Fruit fly (Drosophila melanogaster) whole organism, embryonic: ENCODE measurements around the gene RabX4.

Experiments used
- Atf-2 ChIP-seq: fragments of 200-800 bp; sonication (Bioruptor generic); optimal IDR thresholded peaks from 2 replicates; lab custom pipeline; 2016; ENCODE audit warnings: missing biosample characterization, missing genetic modification characterization
- Atf6 ChIP-seq: fragments of 200-800 bp; sonication (Bioruptor generic); IDR thresholded peaks from 2 replicates; pipeline ENCODE4 v1.3.6; 2022; ENCODE audit warnings: missing biosample characterization, missing genetic modification characterization
- BtbVII ChIP-seq: fragments of 200-800 bp; sonication (Bioruptor generic); optimal IDR thresholded peaks from 3 replicates; lab custom pipeline; 2017; ENCODE audit warnings: missing biosample characterization, mild to moderate bottlenecking, missing genetic modification characterization
- CG10267 ChIP-seq: fragments of 200-800 bp; sonication (Bioruptor generic); optimal IDR thresholded peaks from 2 replicates; lab custom pipeline; 2018; ENCODE audit warnings: missing biosample characterization, mild to moderate bottlenecking, missing genetic modification characterization, moderate library complexity
- CG11247 ChIP-seq: fragments of 200-800 bp; sonication (Bioruptor generic); IDR thresholded peaks from 2 replicates; pipeline ENCODE4 v1.3.6; 2022; ENCODE audit warnings: missing biosample characterization, missing genetic modification characterization
- CG14441 ChIP-seq: fragments of 200-800 bp; sonication (Bioruptor generic); IDR thresholded peaks from 2 replicates; pipeline ENCODE4 v1.3.6; 2022; ENCODE audit warnings: missing biosample characterization, missing genetic modification characterization
- CG15011 ChIP-seq: fragments of 200-800 bp; sonication (Bioruptor generic); optimal IDR thresholded peaks from 3 replicates; lab custom pipeline; 2018; ENCODE audit warnings: missing biosample characterization, mild to moderate bottlenecking, missing genetic modification characterization
- CG15073 ChIP-seq: fragments of 200-800 bp; sonication (Bioruptor generic); optimal IDR thresholded peaks from 2 replicates; lab custom pipeline; 2016; ENCODE audit warnings: missing biosample characterization, missing genetic modification characterization
- CG16779 ChIP-seq: fragments of 200-800 bp; sonication (Bioruptor generic); IDR thresholded peaks from 2 replicates; pipeline ENCODE4 v1.3.6; 2022; ENCODE audit warnings: missing biosample characterization, missing genetic modification characterization
- CG16815 ChIP-seq: fragments of 200-800 bp; sonication (Bioruptor generic); optimal IDR thresholded peaks from 3 replicates; lab custom pipeline; 2017; ENCODE audit warnings: missing biosample characterization, mild to moderate bottlenecking, missing genetic modification characterization
- CG17802 ChIP-seq: fragments of 200-800 bp; sonication (Bioruptor generic); optimal IDR thresholded peaks from 2 replicates; lab custom pipeline; 2018; ENCODE audit warnings: missing biosample characterization, mild to moderate bottlenecking, missing genetic modification characterization, moderate library complexity
- CG18764 ChIP-seq: fragments of 200-800 bp; sonication (Bioruptor generic); optimal IDR thresholded peaks from 3 replicates; lab custom pipeline; 2016; ENCODE audit warnings: missing biosample characterization, missing genetic modification characterization
- CG2129 ChIP-seq: fragments of 200-800 bp; sonication (Bioruptor generic); IDR thresholded peaks from 2 replicates; pipeline ENCODE4 v1.3.6; 2022; ENCODE audit warnings: missing biosample characterization, missing genetic modification characterization; ENCODE audit not compliant: partially characterized antibody
- CG30403 ChIP-seq: fragments of 200-800 bp; sonication (Bioruptor generic); optimal IDR thresholded peaks from 3 replicates; lab custom pipeline; 2016; ENCODE audit warnings: missing biosample characterization, missing genetic modification characterization
- CG31388 ChIP-seq: fragments of 200-800 bp; sonication (Bioruptor generic); optimal IDR thresholded peaks from 2 replicates; lab custom pipeline; 2016; ENCODE audit warnings: missing biosample characterization, missing genetic modification characterization
- CG34422 ChIP-seq: fragments of 200-800 bp; sonication (Bioruptor generic); IDR thresholded peaks from 3 replicates; pipeline ENCODE4 v1.3.6; 2022; ENCODE audit warnings: missing biosample characterization, missing genetic modification characterization
- CG4282 ChIP-seq: fragments of 200-800 bp; sonication (Bioruptor generic); optimal IDR thresholded peaks from 2 replicates; lab custom pipeline; 2016; ENCODE audit warnings: missing biosample characterization, missing genetic modification characterization
- CG6175 ChIP-seq: fragments of 200-800 bp; sonication (Bioruptor generic); IDR thresholded peaks from 3 replicates; pipeline ENCODE4 v1.3.6; 2022; ENCODE audit warnings: missing biosample characterization, missing genetic modification characterization
- CG7786 ChIP-seq: fragments of 200-800 bp; sonication (Bioruptor generic); optimal IDR thresholded peaks from 2 replicates; lab custom pipeline; 2016; ENCODE audit warnings: missing biosample characterization, missing genetic modification characterization
- CTCF ChIP-seq: fragments of 200-800 bp; sonication (Bioruptor generic); optimal IDR thresholded peaks from 2 replicates; lab custom pipeline; 2017; ENCODE audit warnings: missing biosample characterization, mild to moderate bottlenecking, missing genetic modification characterization, moderate library complexity
- CoRest ChIP-seq: fragments of 200-800 bp; sonication (Bioruptor generic); optimal IDR thresholded peaks from 3 replicates; lab custom pipeline; 2018; ENCODE audit warnings: missing biosample characterization, mild to moderate bottlenecking, missing genetic modification characterization, moderate library complexity
- Dref ChIP-seq: fragments of 200-800 bp; sonication (Bioruptor generic); IDR thresholded peaks from 2 replicates; pipeline ENCODE4 v1.3.6; 2022; ENCODE audit warnings: missing biosample characterization, missing genetic modification characterization
- ERR ChIP-seq: fragments of 200-800 bp; sonication (Bioruptor generic); optimal IDR thresholded peaks from 2 replicates; lab custom pipeline; 2016; ENCODE audit warnings: missing biosample characterization, missing genetic modification characterization
- Ets97D ChIP-seq: fragments of 200-800 bp; sonication (Bioruptor generic); optimal IDR thresholded peaks from 3 replicates; lab custom pipeline; 2016; ENCODE audit warnings: missing biosample characterization, missing genetic modification characterization
- Fer1 ChIP-seq: fragments of 200-800 bp; sonication (Bioruptor generic); optimal IDR thresholded peaks from 2 replicates; lab custom pipeline; 2017; ENCODE audit warnings: missing biosample characterization, mild to moderate bottlenecking, missing genetic modification characterization
- H2.0 ChIP-seq: fragments of 200-800 bp; sonication (Bioruptor generic); IDR thresholded peaks from 2 replicates; pipeline ENCODE4 v1.3.6; 2022; ENCODE audit warnings: missing biosample characterization, missing genetic modification characterization
- Kr ChIP-seq: fragments of 200-800 bp; sonication (Bioruptor generic); optimal IDR thresholded peaks from 2 replicates; lab custom pipeline; 2017; ENCODE audit warnings: missing biosample characterization, mild to moderate bottlenecking, missing genetic modification characterization
- Lim3 ChIP-seq: fragments of 200-800 bp; sonication (Bioruptor generic); IDR thresholded peaks from 2 replicates; pipeline ENCODE4 v1.3.6; 2022; ENCODE audit warnings: missing biosample characterization, missing genetic modification characterization
- Pdp1 ChIP-seq, 2 experiments: fragments of 200-800 bp; sonication (Bioruptor generic); optimal IDR thresholded peaks; 3 replicates each; lab custom pipeline; 2016; ENCODE audit warnings: missing biosample characterization in 2 of 2, missing genetic modification characterization in 2 of 2, mild to moderate bottlenecking in 1 of 2, moderate library complexity in 1 of 2
- Rfx ChIP-seq: fragments of 200-800 bp; sonication (Bioruptor generic); IDR thresholded peaks from 2 replicates; pipeline ENCODE4 v1.3.6; 2022; ENCODE audit warnings: missing biosample characterization, missing genetic modification characterization
- Xrp1 ChIP-seq: fragments of 200-800 bp; sonication (Bioruptor generic); IDR thresholded peaks from 2 replicates; pipeline ENCODE4 v1.3.6; 2022; ENCODE audit warnings: missing biosample characterization, missing genetic modification characterization
- ara ChIP-seq: fragments of 200-800 bp; sonication (Bioruptor generic); IDR thresholded peaks from 2 replicates; pipeline ENCODE4 v1.3.6; 2022; ENCODE audit warnings: missing biosample characterization, missing genetic modification characterization
- cad ChIP-seq: fragments of >200 bp; optimal IDR thresholded peaks from 2 replicates; lab custom pipeline; 2017; ENCODE audit warnings: missing biosample characterization, missing genetic modification characterization
- chn ChIP-seq: fragments of 200-800 bp; sonication (Bioruptor generic); optimal IDR thresholded peaks from 2 replicates; lab custom pipeline; 2016; ENCODE audit warnings: missing biosample characterization, missing genetic modification characterization
- corto ChIP-seq: fragments of 200-800 bp; sonication (Bioruptor generic); optimal IDR thresholded peaks from 2 replicates; lab custom pipeline; 2016; ENCODE audit warnings: missing biosample characterization, mild to moderate bottlenecking, missing genetic modification characterization, moderate library complexity
- emc ChIP-seq: fragments of 200-800 bp; sonication (Bioruptor generic); optimal IDR thresholded peaks from 2 replicates; lab custom pipeline; 2016; ENCODE audit warnings: missing biosample characterization, missing genetic modification characterization
- en ChIP-seq: fragments of 200-800 bp; sonication (Bioruptor generic); optimal IDR thresholded peaks from 2 replicates; lab custom pipeline; 2016; ENCODE audit warnings: missing biosample characterization, missing genetic modification characterization
- gem ChIP-seq: fragments of 200-800 bp; sonication (Bioruptor generic); optimal IDR thresholded peaks from 2 replicates; lab custom pipeline; 2019; ENCODE audit warnings: missing biosample characterization, mild to moderate bottlenecking, missing genetic modification characterization, moderate library complexity
- gfzf ChIP-seq: fragments of 200-800 bp; sonication (Bioruptor generic); optimal IDR thresholded peaks from 2 replicates; lab custom pipeline; 2016; ENCODE audit warnings: missing biosample characterization, mild to moderate bottlenecking, missing genetic modification characterization, moderate library complexity
- grn ChIP-seq: fragments of 200-800 bp; sonication (Bioruptor generic); optimal IDR thresholded peaks from 3 replicates; lab custom pipeline; 2017; ENCODE audit warnings: missing biosample characterization, missing genetic modification characterization
- jumu ChIP-seq: fragments of 200-800 bp; sonication (Bioruptor generic); optimal IDR thresholded peaks from 3 replicates; lab custom pipeline; 2016; ENCODE audit warnings: missing biosample characterization, missing genetic modification characterization
- mld ChIP-seq: fragments of 200-800 bp; sonication (Bioruptor generic); IDR thresholded peaks from 3 replicates; pipeline ENCODE4 v1.3.6; 2022; ENCODE audit warnings: missing biosample characterization, missing genetic modification characterization; ENCODE audit not compliant: partially characterized antibody
- nau ChIP-seq: fragments of 200-800 bp; sonication (Bioruptor generic); optimal IDR thresholded peaks from 3 replicates; lab custom pipeline; 2017; ENCODE audit warnings: missing biosample characterization, mild to moderate bottlenecking, missing genetic modification characterization, missing genetic modification reagents
- pita ChIP-seq: fragments of 200-800 bp; sonication (Bioruptor generic); optimal IDR thresholded peaks from 2 replicates; lab custom pipeline; 2017; ENCODE audit warnings: missing biosample characterization, mild to moderate bottlenecking, missing genetic modification characterization
- prd ChIP-seq, 3 experiments: fragments of >200 bp in 2 of 3; fragments of 200-800 bp in 1 of 3; sonication (Bioruptor generic) in 1 of 3; optimal IDR thresholded peaks in 2 of 3; IDR thresholded peaks in 1 of 3; 2 replicates in 2 of 3; 3 replicates in 1 of 3; pipeline versions ENCODE4 v1.3.6 to Lab custom; 2017 to 2022; ENCODE audit warnings: missing biosample characterization in 1 of 3, missing genetic modification characterization in 1 of 3
- ranshi ChIP-seq: fragments of 200-800 bp; sonication (Bioruptor generic); IDR thresholded peaks from 2 replicates; pipeline ENCODE4 v1.3.6; 2022; ENCODE audit warnings: missing biosample characterization, missing genetic modification characterization
- tll ChIP-seq, 2 experiments: fragments of 200-800 bp in 1 of 2; fragments of >200 bp in 1 of 2; sonication (Bioruptor generic) in 1 of 2; optimal IDR thresholded peaks; 2 replicates each; lab custom pipeline; 2017 to 2019; ENCODE audit warnings: missing biosample characterization in 2 of 2, missing genetic modification characterization in 2 of 2, mild to moderate bottlenecking in 1 of 2, moderate library complexity in 1 of 2
- unpg ChIP-seq: fragments of 200-800 bp; sonication (Bioruptor generic); optimal IDR thresholded peaks from 3 replicates; lab custom pipeline; 2018; ENCODE audit warnings: missing biosample characterization, mild to moderate bottlenecking, missing genetic modification characterization, moderate library complexity
- wek ChIP-seq: fragments of 200-800 bp; sonication (Bioruptor generic); optimal IDR thresholded peaks from 3 replicates; lab custom pipeline; 2018; ENCODE audit warnings: missing biosample characterization, mild to moderate bottlenecking, missing genetic modification characterization, moderate library complexity

RabX4 gene

DNA sequence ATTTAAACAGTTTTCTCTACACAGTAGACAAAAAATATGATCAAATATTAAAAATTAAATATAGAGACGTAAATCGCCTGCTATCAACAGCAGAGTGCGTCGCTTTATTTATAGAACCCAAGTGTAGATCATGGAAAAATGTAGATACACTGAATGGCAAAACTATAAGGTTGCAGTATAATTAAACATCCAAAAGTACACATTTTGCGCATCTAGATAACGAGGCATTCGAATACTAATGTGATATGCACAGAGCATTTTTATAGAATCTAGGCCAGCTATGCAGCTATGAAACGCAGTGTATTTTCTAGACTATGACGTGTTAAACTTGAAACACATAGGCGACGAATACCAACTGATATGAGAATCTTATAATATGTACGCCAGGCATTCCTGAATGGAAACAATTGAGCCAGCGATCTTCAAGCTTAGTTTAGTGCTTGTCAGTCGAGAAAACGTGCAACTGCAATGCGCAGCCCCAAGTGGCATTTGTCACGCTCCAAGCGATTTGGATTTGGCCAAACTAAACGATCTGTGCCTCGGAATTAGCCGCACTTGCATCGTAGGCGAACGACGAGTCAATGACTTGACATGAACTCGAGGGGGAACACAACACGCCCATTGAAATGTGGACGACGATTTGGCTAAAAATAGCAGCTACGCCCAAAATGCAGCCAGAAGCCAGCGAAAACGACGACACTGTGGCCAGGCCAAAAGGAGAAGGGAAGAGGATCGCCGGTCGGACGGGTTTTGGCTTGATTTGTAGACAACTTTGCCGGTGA, 17.2 kb downstream of the RabX4 start (continued):
- TF ChIP-seq pita (GFP tag; lab: Kevin White, UChicago) (no peak), Xrp1 (peak; percentile 90), CG15073 (GFP tag; lab: Kevin White, UChicago) (peak; percentile 17), Dref (GFP tag; lab: Robert Waterston, UW) (no peak), Atf6 (GFP tag; lab: Robert Waterston, UW) (peak; percentile 94), en (GFP tag; lab: Kevin White, UChicago) (peak; percentile 63), BtbVII (GFP tag; lab: Kevin White, UChicago) (peak; percentile 89), CG18764 (GFP tag; lab: Kevin White, UChicago) (peak; percentile 72), Kr (GFP tag; lab: Kevin White, UChicago) (no peak), Atf-2 (GFP tag; lab: Kevin White, UChicago) (peak; percentile 63), tll (GFP tag; optimal IDR thresholded peaks at IDR 0.05; lab: Kevin White, UChicago) (no peak), grn (peak; percentile 10), CG6175 (peak; percentile 79; the same call in 2 of the 3 replicates), CG14441 (peak; percentile 91), CG17802 (tag; lab: Kevin White, UChicago) (peak; percentile 67), chn (GFP tag; lab: Kevin White, UChicago) (peak; percentile 75), ranshi (GFP tag; lab: Robert Waterston, UW) (peak; percentile 90), CoRest (tag; lab: Kevin White, UChicago) (peak; percentile 91), gfzf (GFP tag; lab: Kevin White, UChicago) (no peak), Fer1 (GFP tag; lab: Kevin White, UChicago) (peak; percentile 88), H2.0 (GFP tag; lab: Robert Waterston, UW) (peak; percentile 88), mld (GFP tag; lab: Robert Waterston, UW) (0 out of 3 replicates have a peak, but pooled peaks have one; percentile 20), ara (GFP tag; lab: Robert Waterston, UW) (peak; percentile 78), CG4282 (GFP tag; lab: Kevin White, UChicago) (peak; percentile 57), CG11247 (GFP tag; lab: Robert Waterston, UW) (peak; percentile 84), CG7786 (GFP tag; lab: Kevin White, UChicago) (peak; percentile 92), CG30403 (GFP tag; lab: Kevin White, UChicago) (peak; percentile 80), ERR (GFP tag; lab: Kevin White, UChicago) (peak; percentile 86), wek (GFP tag; lab: Kevin White, UChicago) (peak; percentile 77), nau (GFP tag; lab: Kevin White, UChicago) (peak; percentile 76), corto (GFP tag; lab: Kevin White, UChicago) (peak; percentile 78), CTCF (GFP tag; lab: Kevin White, UChicago) (peak; percentile 42), gem (tag; lab: Kevin White, UChicago) (peak; percentile 91), CG2129 (GFP tag; lab: Robert Waterston, UW) (no peak), Ets97D (GFP tag; lab: Kevin White, UChicago) (peak; percentile 76), CG31388 (GFP tag; lab: Kevin White, UChicago) (peak; percentile 28), CG15011 (GFP tag; lab: Kevin White, UChicago) (peak; percentile 78), unpg (GFP tag; lab: Kevin White, UChicago) (peak; percentile 90), prd (optimal IDR thresholded peaks at IDR 0.05; lab: Kevin White, UChicago) (no peak), prd (GFP tag; IDR thresholded peaks at IDR 0.05; lab: Robert Waterston, UW) (peak; percentile 86), Rfx (peak; percentile 95), CG16779 (GFP tag; lab: Robert Waterston, UW) (peak; percentile 78), CG16815 (GFP tag; lab: Kevin White, UChicago) (peak; percentile 60), CG10267 (peak; percentile 63), jumu (peak; percentile 77), Lim3 (GFP tag; lab: Robert Waterston, UW) (peak; percentile 47; the same call in 1 of the 2 replicates), CG34422 (GFP tag; lab: Robert Waterston, UW) (peak; percentile 91), emc (GFP tag; lab: Kevin White, UChicago) (peak; percentile 83), Pdp1 (GFP tag; optimal IDR thresholded peaks at IDR 0.05; lab: Kevin White, UChicago) (peak; percentile 77 to 84), cad (GFP tag; lab: Kevin White, UChicago) (no peak)
